Fruit fly (Drosophila melanogaster) whole organism, embryonic: ENCODE measurements around the gene Grx5.

ENCODE experiments used
- ATbp ChIP-seq: fragments of 200-800 bp; sonication (Bioruptor generic); optimal IDR thresholded peaks from 2 replicates; lab custom pipeline; 2017; ENCODE audit warnings: missing biosample characterization, mild to moderate bottlenecking, missing genetic modification characterization, missing genetic modification reagents
- Ada2b ChIP-seq: fragments of 200-800 bp; sonication (Bioruptor generic); IDR thresholded peaks from 2 replicates; pipeline ENCODE4 v1.3.6; 2022; ENCODE audit warnings: missing biosample characterization, missing genetic modification characterization
- Bdp1 ChIP-seq: fragments of 200-800 bp; sonication (Bioruptor generic); optimal IDR thresholded peaks from 3 replicates; lab custom pipeline; 2016; ENCODE audit warnings: missing biosample characterization, missing genetic modification characterization
- CG10431 ChIP-seq: fragments of 200-800 bp; sonication (Bioruptor generic); optimal IDR thresholded peaks from 3 replicates; lab custom pipeline; 2018; ENCODE audit warnings: missing biosample characterization, mild to moderate bottlenecking, missing genetic modification characterization
- CG11085 ChIP-seq: fragments of 200-800 bp; sonication (Bioruptor generic); IDR thresholded peaks from 2 replicates; pipeline ENCODE4 v1.3.6; 2022; ENCODE audit warnings: missing biosample characterization, missing genetic modification characterization
- CG11723 ChIP-seq: fragments of 200-800 bp; sonication (Bioruptor generic); optimal IDR thresholded peaks from 2 replicates; lab custom pipeline; 2017; ENCODE audit warnings: missing biosample characterization, mild to moderate bottlenecking, missing genetic modification characterization
- CG13123 ChIP-seq: fragments of 200-800 bp; sonication (Bioruptor generic); optimal IDR thresholded peaks from 2 replicates; lab custom pipeline; 2016; ENCODE audit warnings: missing biosample characterization, missing genetic modification characterization
- CG13894 ChIP-seq: fragments of 200-800 bp; sonication (Bioruptor generic); optimal IDR thresholded peaks from 3 replicates; lab custom pipeline; 2018; ENCODE audit warnings: missing biosample characterization, mild to moderate bottlenecking, missing genetic modification characterization, moderate library complexity
- CG14860 ChIP-seq: fragments of 200-800 bp; sonication (Bioruptor generic); IDR thresholded peaks from 3 replicates; pipeline ENCODE4 v1.3.6; 2022; ENCODE audit warnings: missing biosample characterization, missing genetic modification characterization; ENCODE audit not compliant: partially characterized antibody
- CG1832 ChIP-seq: fragments of 200-800 bp; sonication (Bioruptor generic); optimal IDR thresholded peaks from 2 replicates; lab custom pipeline; 2017; ENCODE audit warnings: missing biosample characterization, mild to moderate bottlenecking, missing genetic modification characterization, inconsistent platforms
- CG18619 ChIP-seq: fragments of 200-800 bp; sonication (Bioruptor generic); optimal IDR thresholded peaks from 3 replicates; lab custom pipeline; 2017; ENCODE audit warnings: missing biosample characterization, mild to moderate bottlenecking, missing genetic modification characterization
- CG31388 ChIP-seq: fragments of 200-800 bp; sonication (Bioruptor generic); optimal IDR thresholded peaks from 2 replicates; lab custom pipeline; 2016; ENCODE audit warnings: missing biosample characterization, missing genetic modification characterization
- CG31441 ChIP-seq: fragments of 200-800 bp; sonication (Bioruptor generic); IDR thresholded peaks from 2 replicates; pipeline ENCODE4 v1.3.6; 2022; ENCODE audit warnings: missing biosample characterization, missing genetic modification characterization
- CG3281 ChIP-seq: fragments of 200-800 bp; sonication (Bioruptor generic); optimal IDR thresholded peaks from 3 replicates; lab custom pipeline; 2017; ENCODE audit warnings: missing biosample characterization, mild to moderate bottlenecking, missing genetic modification characterization
- CG4707 ChIP-seq: fragments of 200-800 bp; sonication (Bioruptor generic); optimal IDR thresholded peaks from 2 replicates; lab custom pipeline; 2018; ENCODE audit warnings: missing biosample characterization, mild to moderate bottlenecking, missing genetic modification characterization, moderate library complexity
- CG4730 ChIP-seq: fragments of 200-800 bp; sonication (Bioruptor generic); IDR thresholded peaks from 2 replicates; pipeline ENCODE4 v1.3.6; 2022; ENCODE audit warnings: missing biosample characterization, missing genetic modification characterization
- CG5180 ChIP-seq: fragments of 200-800 bp; sonication (Bioruptor generic); optimal IDR thresholded peaks from 3 replicates; lab custom pipeline; 2017; ENCODE audit warnings: missing biosample characterization, missing genetic modification characterization, mild to moderate bottlenecking, moderate library complexity, missing genetic modification reagents
- CG6272 ChIP-seq: fragments of 200-800 bp; sonication (Bioruptor generic); IDR thresholded peaks from 2 replicates; pipeline ENCODE4 v1.3.6; 2022; ENCODE audit warnings: missing biosample characterization, missing genetic modification characterization
- CG6683 ChIP-seq: fragments of 200-800 bp; sonication (Bioruptor generic); optimal IDR thresholded peaks from 2 replicates; lab custom pipeline; 2017; ENCODE audit warnings: missing biosample characterization, mild to moderate bottlenecking, missing genetic modification characterization, missing genetic modification reagents
- CG7786 ChIP-seq: fragments of 200-800 bp; sonication (Bioruptor generic); optimal IDR thresholded peaks from 2 replicates; lab custom pipeline; 2016; ENCODE audit warnings: missing biosample characterization, missing genetic modification characterization
- CG8089 ChIP-seq: fragments of 200-800 bp; sonication (Bioruptor generic); optimal IDR thresholded peaks from 3 replicates; lab custom pipeline; 2016; ENCODE audit warnings: missing biosample characterization, missing genetic modification characterization
- CG8924 ChIP-seq: fragments of 200-800 bp; optimal IDR thresholded peaks from 3 replicates; lab custom pipeline; 2019; ENCODE audit warnings: missing biosample characterization, mild to moderate bottlenecking, missing genetic modification characterization, moderate library complexity
- CG8944 ChIP-seq: fragments of 200-800 bp; sonication (Bioruptor generic); optimal IDR thresholded peaks from 3 replicates; lab custom pipeline; 2016; ENCODE audit warnings: missing biosample characterization, missing genetic modification characterization
- CG9797 ChIP-seq: fragments of 200-800 bp; sonication (Bioruptor generic); optimal IDR thresholded peaks from 3 replicates; lab custom pipeline; 2018; ENCODE audit warnings: missing biosample characterization, mild to moderate bottlenecking, missing genetic modification characterization
- CG9817 ChIP-seq: fragments of 200-800 bp; sonication (Bioruptor generic); optimal IDR thresholded peaks from 2 replicates; lab custom pipeline; 2018; ENCODE audit warnings: missing biosample characterization, mild to moderate bottlenecking, missing genetic modification characterization, moderate library complexity
- Camta ChIP-seq: fragments of 200-800 bp; sonication (Bioruptor generic); optimal IDR thresholded peaks from 2 replicates; lab custom pipeline; 2016; ENCODE audit warnings: missing biosample characterization, missing genetic modification characterization
- D19A ChIP-seq: fragments of 200-800 bp; optimal IDR thresholded peaks from 3 replicates; lab custom pipeline; 2019; ENCODE audit warnings: missing biosample characterization, mild to moderate bottlenecking, missing genetic modification characterization, moderate library complexity
- Doc3 ChIP-seq: fragments of 200-800 bp; sonication (Bioruptor generic); IDR thresholded peaks from 3 replicates; pipeline ENCODE4 v1.3.6; 2022; ENCODE audit warnings: missing biosample characterization, missing genetic modification characterization; ENCODE audit not compliant: partially characterized antibody
- Dref ChIP-seq: fragments of 200-800 bp; sonication (Bioruptor generic); IDR thresholded peaks from 2 replicates; pipeline ENCODE4 v1.3.6; 2022; ENCODE audit warnings: missing biosample characterization, missing genetic modification characterization
- HLH3B ChIP-seq: fragments of 200-800 bp; sonication (Bioruptor generic); IDR thresholded peaks from 2 replicates; pipeline ENCODE4 v1.3.6; 2022; ENCODE audit warnings: missing biosample characterization, missing genetic modification characterization
- NFAT ChIP-seq: fragments of 200-800 bp; sonication (Bioruptor generic); IDR thresholded peaks from 2 replicates; pipeline ENCODE4 v1.3.6; 2022; ENCODE audit warnings: missing biosample characterization, missing genetic modification characterization
- Nf-YA ChIP-seq: fragments of 200-800 bp; sonication (Bioruptor generic); IDR thresholded peaks from 2 replicates; pipeline ENCODE4 v1.3.6; 2022; ENCODE audit warnings: missing biosample characterization, missing genetic modification characterization
- Oaz ChIP-seq: fragments of 200-800 bp; sonication (Bioruptor generic); IDR thresholded peaks from 2 replicates; pipeline ENCODE4 v1.3.6; 2022; ENCODE audit warnings: missing biosample characterization, missing genetic modification characterization
- Optix ChIP-seq: fragments of 200-800 bp; sonication (Bioruptor generic); IDR thresholded peaks from 3 replicates; pipeline ENCODE4 v1.3.6; 2022; ENCODE audit warnings: missing biosample characterization, missing genetic modification characterization
- Sin3A ChIP-seq: fragments of >200 bp; optimal IDR thresholded peaks from 2 replicates; lab custom pipeline; 2018
- ase ChIP-seq: fragments of 200-800 bp; sonication (Bioruptor generic); IDR thresholded peaks from 3 replicates; pipeline ENCODE4 v1.3.6; 2022; ENCODE audit warnings: missing biosample characterization, missing genetic modification characterization
- bab2 ChIP-seq: fragments of 200-800 bp; sonication (Bioruptor generic); optimal IDR thresholded peaks from 2 replicates; lab custom pipeline; 2016; ENCODE audit warnings: missing biosample characterization, missing genetic modification characterization
- bowl ChIP-seq: fragments of 200-800 bp; sonication (Bioruptor generic); IDR thresholded peaks from 2 replicates; pipeline ENCODE4 v1.3.6; 2022; ENCODE audit warnings: missing biosample characterization, missing genetic modification characterization
- da ChIP-seq: fragments of 200-800 bp; sonication (Bioruptor generic); optimal IDR thresholded peaks from 2 replicates; lab custom pipeline; 2016; ENCODE audit warnings: missing biosample characterization, missing genetic modification characterization
- dati ChIP-seq: fragments of 200-800 bp; sonication (Bioruptor generic); IDR thresholded peaks from 2 replicates; pipeline ENCODE4 v1.3.6; 2022; ENCODE audit warnings: missing biosample characterization, missing genetic modification characterization
- dmrt11E ChIP-seq: fragments of 200-800 bp; sonication (Bioruptor generic); optimal IDR thresholded peaks from 3 replicates; lab custom pipeline; 2018; ENCODE audit warnings: missing biosample characterization, mild to moderate bottlenecking, missing genetic modification characterization, moderate library complexity
- exex ChIP-seq: fragments of 200-800 bp; sonication (Bioruptor generic); optimal IDR thresholded peaks from 4 replicates; lab custom pipeline; 2018; ENCODE audit warnings: missing biosample characterization, mild to moderate bottlenecking, missing genetic modification characterization, moderate library complexity
- eyg ChIP-seq: fragments of 200-800 bp; sonication (Bioruptor generic); optimal IDR thresholded peaks from 3 replicates; lab custom pipeline; 2016; ENCODE audit warnings: missing biosample characterization, missing genetic modification characterization
- gce ChIP-seq: fragments of 200-800 bp; sonication (Bioruptor generic); IDR thresholded peaks from 3 replicates; pipeline ENCODE4 v1.3.6; 2022; ENCODE audit warnings: missing biosample characterization, missing genetic modification characterization
- pho ChIP-seq: fragments of 200-800 bp; sonication (Bioruptor generic); optimal IDR thresholded peaks from 2 replicates; lab custom pipeline; 2016; ENCODE audit warnings: missing biosample characterization, missing genetic modification characterization
- phol ChIP-seq: fragments of 200-800 bp; sonication (Bioruptor generic); optimal IDR thresholded peaks from 3 replicates; lab custom pipeline; 2018; ENCODE audit warnings: missing biosample characterization, mild to moderate bottlenecking, missing genetic modification characterization, moderate library complexity
- row ChIP-seq: fragments of 200-800 bp; sonication (Bioruptor generic); IDR thresholded peaks from 3 replicates; pipeline ENCODE4 v1.3.6; 2022; ENCODE audit warnings: missing biosample characterization, missing genetic modification characterization
- run ChIP-seq: fragments of 200-800 bp; sonication (Bioruptor generic); optimal IDR thresholded peaks from 3 replicates; lab custom pipeline; 2018; ENCODE audit warnings: missing biosample characterization, mild to moderate bottlenecking, missing genetic modification characterization
- ssp ChIP-seq: fragments of 200-800 bp; sonication (Bioruptor generic); IDR thresholded peaks from 2 replicates; pipeline ENCODE4 v1.3.6; 2022; ENCODE audit warnings: missing biosample characterization, missing genetic modification characterization
- stwl ChIP-seq: fragments of 200-800 bp; sonication (Bioruptor generic); optimal IDR thresholded peaks from 3 replicates; lab custom pipeline; 2018; ENCODE audit warnings: missing biosample characterization, mild to moderate bottlenecking, missing genetic modification characterization, moderate library complexity
- tin ChIP-seq: fragments of 200-800 bp; sonication (Bioruptor generic); optimal IDR thresholded peaks from 3 replicates; lab custom pipeline; 2016; ENCODE audit warnings: missing biosample characterization, missing genetic modification characterization
- unc-4 ChIP-seq: fragments of 200-800 bp; sonication (Bioruptor generic); IDR thresholded peaks from 2 replicates; pipeline ENCODE4 v1.3.6; 2022; ENCODE audit warnings: missing biosample characterization, missing genetic modification characterization; ENCODE audit not compliant: partially characterized antibody

Gene Grx5

dm6 chrX:14839047-14839446 is 1.0 kb upstream of the Grx5 start, which contains the start of the genes CG32590 and Flo2 (continued):
- TF ChIP-seq Oaz (GFP tag; lab: Robert Waterston, UW) (peak; percentile 72; the same call in 1 of the 2 replicates), Optix (GFP tag; lab: Robert Waterston, UW) (peak; percentile 72; the same call in 2 of the 3 replicates), CG7786 (peak; percentile 66), CG8924 (tag; lab: Kevin White, UChicago) (peak; percentile 61), CG14860 (GFP tag; lab: Robert Waterston, UW) (peak; percentile 99), unc-4 (GFP tag; lab: Robert Waterston, UW) (peak; percentile 98), CG8944 (peak; percentile 57), ATbp (no peak), dmrt11E (tag; lab: Kevin White, UChicago) (peak; percentile 57), stwl (tag; lab: Kevin White, UChicago) (peak; percentile 85), gce (GFP tag; lab: Robert Waterston, UW) (peak; percentile 53; the same call in 1 of the 3 replicates), CG3281 (GFP tag; lab: Kevin White, UChicago) (peak; percentile 17), CG11723 (GFP tag; lab: Kevin White, UChicago) (no peak), eyg (GFP tag; lab: Kevin White, UChicago) (no peak), bowl (GFP tag; lab: Robert Waterston, UW) (no peak), Ada2b (peak; percentile 78), CG18619 (GFP tag; lab: Kevin White, UChicago) (peak; percentile 30), Nf-YA (peak; percentile 71; the same call in 1 of the 2 replicates), pho (GFP tag; lab: Kevin White, UChicago) (peak; percentile 84), Dref (peak; percentile 85), CG31388 (no peak), Doc3 (GFP tag; lab: Robert Waterston, UW) (peak; percentile 97), CG4707 (GFP tag; lab: Kevin White, UChicago) (no peak), CG13123 (peak; percentile 31), CG9797 (GFP tag; lab: Kevin White, UChicago) (no peak), Sin3A (lab: Kevin White, UChicago) (peak; percentile 81), ase (GFP tag; lab: Robert Waterston, UW) (peak; percentile 79), CG31441 (GFP tag; lab: Robert Waterston, UW) (peak; percentile 50; the same call in 1 of the 2 replicates), phol (tag; lab: Kevin White, UChicago) (peak; percentile 75), CG4730 (GFP tag; lab: Robert Waterston, UW) (peak; percentile 67), da (peak; percentile 32), CG8089 (GFP tag; lab: Kevin White, UChicago) (peak; percentile 21), HLH3B (GFP tag; lab: Robert Waterston, UW) (peak; percentile 71), row (GFP tag; lab: Robert Waterston, UW) (peak; percentile 89), CG5180 (GFP tag; lab: Kevin White, UChicago) (no peak), tin (GFP tag; lab: Kevin White, UChicago) (peak; percentile 81), D19A (peak; percentile 40), bab2 (GFP tag; lab: Kevin White, UChicago) (peak; percentile 54), CG6272 (peak; percentile 83), NFAT (GFP tag; lab: Robert Waterston, UW) (peak; percentile 73), CG1832 (GFP tag; lab: Kevin White, UChicago) (no peak), Bdp1 (GFP tag; lab: Kevin White, UChicago) (peak; percentile 65), Camta (peak; percentile 70), CG9817 (peak; percentile 73), CG11085 (GFP tag; lab: Robert Waterston, UW) (peak; percentile 71), CG6683 (GFP tag; lab: Kevin White, UChicago) (peak; percentile 25), run (tag; lab: Kevin White, UChicago) (no peak), CG13894 (tag; lab: Kevin White, UChicago) (peak; percentile 70), exex (peak; percentile 26), dati (GFP tag; lab: Robert Waterston, UW) (no peak), ssp (GFP tag; lab: Robert Waterston, UW) (peak; percentile 77), CG10431 (GFP tag; lab: Kevin White, UChicago) (no peak)
